ENCODE assay signal across 7 worm cellular contexts in genomic region chrIII:13672654-13673330, ce11.
TF ChIP-seq lines count a peak whose summit lies in the region.

TSS of gene aqp-11 (plus strand) at chrIII:13673280.

TF ChIP-seq in whole organism, L1 larva, 84 proteins besides CTCF, POLR2A, EP300 and RAD21 (continues in another document):
- TF ChIP-seq elt-2 (tag; optimal IDR thresholded peaks at IDR 0.05; lab: Kevin White, UChicago) (peak; percentile 40), efl-1 (optimal IDR thresholded peaks at IDR 0.05; lab: Kevin White, UChicago) (peak in 1 of 2 experiments; percentile 13), efl-1 (GFP tag; optimal IDR thresholded peaks at IDR 0.05 in 1 of 2; lab: Kevin White, UChicago) (no peak), nhr-85 (tag; lab: Kevin White, UChicago) (peak; percentile 29), swsn-7 (tag; optimal IDR thresholded peaks at IDR 0.05; lab: Kevin White, UChicago) (no peak), lin-14 (GFP tag; optimal IDR thresholded peaks at IDR 0.05; lab: Kevin White, UChicago) (peak; percentile 35), skn-1 (tag; optimal IDR thresholded peaks at IDR 0.05; lab: Kevin White, UChicago) (peak; percentile 96), F16B12.6 (tag; optimal IDR thresholded peaks at IDR 0.05; lab: Kevin White, UChicago) (no peak), nhr-47 (tag; optimal IDR thresholded peaks at IDR 0.05; lab: Kevin White, UChicago) (no peak), jun-1 (tag; optimal IDR thresholded peaks at IDR 0.05; lab: Kevin White, UChicago) (no peak), snu-23 (GFP tag; optimal IDR thresholded peaks at IDR 0.05; lab: Kevin White, UChicago) (peak; percentile 11), elt-3 (tag; optimal IDR thresholded peaks at IDR 0.05; lab: Kevin White, UChicago) (peak in 1 of 6 experiments; percentile 42), lin-35 (GFP tag; optimal IDR thresholded peaks at IDR 0.05; lab: Kevin White, UChicago) (peak in 1 of 2 experiments; percentile 38)

TF ChIP-seq in whole organism, L2 larva, 48 proteins besides CTCF, POLR2A, EP300 and RAD21:
- TF ChIP-seq nhr-25 (tag; optimal IDR thresholded peaks at IDR 0.05; lab: Kevin White, UChicago) (no peak), elt-3 (tag; optimal IDR thresholded peaks at IDR 0.05; lab: Kevin White, UChicago) (no peak), crh-2 (tag; optimal IDR thresholded peaks at IDR 0.05; lab: Kevin White, UChicago) (peak; percentile 9), skn-1 (tag; optimal IDR thresholded peaks at IDR 0.05; lab: Kevin White, UChicago) (peak; percentile 98), sem-4 (tag; optimal IDR thresholded peaks at IDR 0.05; lab: Kevin White, UChicago) (no peak), snpc-4 (tag; optimal IDR thresholded peaks at IDR 0.05; lab: Kevin White, UChicago) (no peak), fos-1 (tag; optimal IDR thresholded peaks at IDR 0.05; lab: Kevin White, UChicago) (peak; percentile 95)

TF ChIP-seq in whole organism, L3 larva, 47 proteins besides CTCF, POLR2A, EP300 and RAD21 (continues in another document):
- TF ChIP-seq daf-12 (tag; optimal IDR thresholded peaks at IDR 0.05; lab: Kevin White, UChicago): no peak
- no peak for TF ChIP-seq unc-62 (GFP tag; optimal IDR thresholded peaks at IDR 0.05; lab: Kevin White, UChicago)
- TF ChIP-seq nhr-76 (tag; optimal IDR thresholded peaks at IDR 0.05; lab: Kevin White, UChicago): no peak
- no peak for TF ChIP-seq unc-39 (tag; optimal IDR thresholded peaks at IDR 0.05; lab: Kevin White, UChicago)
- TF ChIP-seq ztf-4 (tag; optimal IDR thresholded peaks at IDR 0.05; lab: Kevin White, UChicago): no peak
- TF ChIP-seq pha-4 (tag; optimal IDR thresholded peaks at IDR 0.05; lab: Kevin White, UChicago): peak; percentile 19
- TF ChIP-seq fkh-2 (tag; optimal IDR thresholded peaks at IDR 0.05; lab: Kevin White, UChicago): no peak
- no peak for TF ChIP-seq ceh-9 (tag; optimal IDR thresholded peaks at IDR 0.05; lab: Kevin White, UChicago)
- TF ChIP-seq egl-5 (tag; optimal IDR thresholded peaks at IDR 0.05; lab: Kevin White, UChicago): no peak
- TF ChIP-seq lin-39 (tag; optimal IDR thresholded peaks at IDR 0.05; lab: Kevin White, UChicago): no peak
- peak; percentile 99 for TF ChIP-seq skn-1 (tag; optimal IDR thresholded peaks at IDR 0.05; lab: Kevin White, UChicago)
- TF ChIP-seq lsy-12 (tag; optimal IDR thresholded peaks at IDR 0.05; lab: Kevin White, UChicago): no peak
- no peak for TF ChIP-seq nhr-67 (tag; optimal IDR thresholded peaks at IDR 0.05; lab: Kevin White, UChicago)
- TF ChIP-seq aly-2 (tag; optimal IDR thresholded peaks at IDR 0.05; lab: Kevin White, UChicago): no peak
- no peak for TF ChIP-seq hmg-11 (tag; optimal IDR thresholded peaks at IDR 0.05; lab: Kevin White, UChicago)
- peak; percentile 66 for TF ChIP-seq pqm-1 (tag; optimal IDR thresholded peaks at IDR 0.05; lab: Kevin White, UChicago)

TF ChIP-seq in whole organism, L4 larva, 104 proteins besides CTCF, POLR2A, EP300 and RAD21:
- TF ChIP-seq pqm-1 (tag; optimal IDR thresholded peaks at IDR 0.05; lab: Kevin White, UChicago) (peak; percentile 52), daf-16 (GFP tag; optimal IDR thresholded peaks at IDR 0.05; lab: Kevin White, UChicago) (no peak), daf-16 (tag; optimal IDR thresholded peaks at IDR 0.05; lab: Kevin White, UChicago) (peak; percentile 47), nhr-77 (tag; optimal IDR thresholded peaks at IDR 0.05; lab: Kevin White, UChicago) (no peak), dmd-6 (GFP tag; IDR thresholded peaks at IDR 0.05; lab: Robert Waterston, UW) (peak; percentile 48; the same call in 1 of the 2 replicates), mdl-1 (tag; optimal IDR thresholded peaks at IDR 0.05; lab: Kevin White, UChicago) (no peak), mxl-3 (GFP tag; optimal IDR thresholded peaks at IDR 0.05; lab: Kevin White, UChicago) (peak; percentile 37), php-3 (GFP tag; IDR thresholded peaks at IDR 0.05; lab: Robert Waterston, UW) (0 out of 2 replicates have a peak, but pooled peaks have one; percentile 47), dve-1 (tag; optimal IDR thresholded peaks at IDR 0.05; lab: Kevin White, UChicago; ENCODE audit: insufficient read depth) (peak; percentile 51), hlh-30 (tag; optimal IDR thresholded peaks at IDR 0.05; lab: Kevin White, UChicago; ENCODE audit: insufficient read depth) (peak; percentile 5), ceh-32 (tag; optimal IDR thresholded peaks at IDR 0.05; lab: Kevin White, UChicago; ENCODE audit: poor library complexity) (no peak), nhr-28 (tag; optimal IDR thresholded peaks at IDR 0.05; lab: Kevin White, UChicago) (peak; percentile 41)

TF ChIP-seq in whole organism, late embryonic, 69 proteins besides CTCF, POLR2A, EP300 and RAD21:
- TF ChIP-seq elt-4 (tag; optimal IDR thresholded peaks at IDR 0.05; lab: Kevin White, UChicago) (no peak), tbx-2 (tag; optimal IDR thresholded peaks at IDR 0.05; lab: Kevin White, UChicago) (peak; percentile 5), dmd-4 (tag; optimal IDR thresholded peaks at IDR 0.05; lab: Kevin White, UChicago; ENCODE audit: borderline replicate concordance) (no peak), nfya-1 (tag; optimal IDR thresholded peaks at IDR 0.05; lab: Kevin White, UChicago) (no peak), pqm-1 (tag; optimal IDR thresholded peaks at IDR 0.05; lab: Kevin White, UChicago) (no peak), sox-4 (tag; optimal IDR thresholded peaks at IDR 0.05; lab: Kevin White, UChicago) (no peak), madf-2 (tag; optimal IDR thresholded peaks at IDR 0.05; lab: Kevin White, UChicago) (no peak), hlh-15 (tag; optimal IDR thresholded peaks at IDR 0.05; lab: Kevin White, UChicago) (no peak), pag-3 (tag; optimal IDR thresholded peaks at IDR 0.05; lab: Kevin White, UChicago; ENCODE audit: borderline replicate concordance) (no peak), ceh-6 (GFP tag; optimal IDR thresholded peaks at IDR 0.05; lab: Kevin White, UChicago) (no peak), fkh-6 (tag; optimal IDR thresholded peaks at IDR 0.05; lab: Kevin White, UChicago) (no peak), dve-1 (tag; optimal IDR thresholded peaks at IDR 0.05; lab: Kevin White, UChicago) (no peak), fax-1 (tag; optimal IDR thresholded peaks at IDR 0.05; lab: Kevin White, UChicago) (no peak), elt-2 (tag; optimal IDR thresholded peaks at IDR 0.05; lab: Kevin White, UChicago) (peak; percentile 30), hlh-13 (GFP tag; optimal IDR thresholded peaks at IDR 0.05; lab: Kevin White, UChicago) (no peak), gmeb-2 (tag; optimal IDR thresholded peaks at IDR 0.05; lab: Kevin White, UChicago) (no peak)

TF ChIP-seq in whole organism, mixed stage, embryonic, 35 proteins besides CTCF, POLR2A, EP300 and RAD21:
- TF ChIP-seq hlh-1 (tag; optimal IDR thresholded peaks at IDR 0.05; lab: Kevin White, UChicago): peak; percentile 31
- no peak for TF ChIP-seq lsy-2 (tag; optimal IDR thresholded peaks at IDR 0.05; lab: Kevin White, UChicago)

TF ChIP-seq in whole organism, young adult, 124 proteins besides CTCF, POLR2A, EP300 and RAD21:
- TF ChIP-seq nhr-80 (tag; optimal IDR thresholded peaks at IDR 0.05; lab: Kevin White, UChicago) (peak; percentile 63), tbx-9 (tag; optimal IDR thresholded peaks at IDR 0.05; lab: Kevin White, UChicago; ENCODE audit: borderline replicate concordance) (no peak)
